2 worm cellular contexts compared by ENCODE assay signal in the genomic region with DNA sequence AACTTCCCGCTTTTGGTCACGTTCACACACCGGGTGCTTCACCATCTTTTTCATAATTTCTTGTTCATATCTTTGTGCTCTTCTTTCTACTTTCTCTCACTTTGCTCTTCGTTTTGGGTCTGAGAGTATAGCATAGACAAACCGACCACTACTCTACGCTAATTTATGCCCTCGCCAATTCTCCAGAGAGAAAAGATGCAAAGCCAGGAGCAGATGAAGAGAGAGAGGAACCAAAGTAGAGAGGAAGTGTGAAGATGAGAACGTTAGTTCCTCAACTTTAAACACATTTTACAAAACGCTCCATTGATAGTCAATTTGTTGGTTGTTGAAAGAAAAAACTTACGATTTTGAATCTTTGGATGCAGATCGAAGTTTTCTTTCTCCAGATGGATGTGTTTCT.
TF ChIP-seq lines count a peak whose summit lies in the region.

No protein-coding gene starts in this region.

TF ChIP-seq in whole organism, L2 larva, 48 proteins besides CTCF, POLR2A, EP300 and RAD21:
- TF ChIP-seq C34F6.9 (tag; optimal IDR thresholded peaks at IDR 0.05; lab: Kevin White, UChicago) (peak; percentile 13), snpc-4 (tag; optimal IDR thresholded peaks at IDR 0.05; lab: Kevin White, UChicago) (no peak), unc-62 (GFP tag; optimal IDR thresholded peaks at IDR 0.05; lab: Kevin White, UChicago) (no peak)

TF ChIP-seq in whole organism, mixed stage, embryonic, 35 proteins besides CTCF, POLR2A, EP300 and RAD21:
- TF ChIP-seq ces-1 (GFP tag; optimal IDR thresholded peaks at IDR 0.05; lab: Kevin White, UChicago) (peak; percentile 47), nhr-76 (tag; optimal IDR thresholded peaks at IDR 0.05; lab: Kevin White, UChicago) (no peak)
